Worm (Caenorhabditis elegans) whole organism, L2 larva: Measurements from ENCODE around the gene mksr-1.

Experiments
- C34F6.9 ChIP-seq: fragments of 150-350 bp; optimal IDR thresholded peaks from 2 replicates; lab custom pipeline; 2014; ENCODE audit warnings: missing biosample characterization, missing genetic modification characterization
- ceh-16 ChIP-seq: fragments of 150-350 bp; optimal IDR thresholded peaks from 2 replicates; lab custom pipeline; 2014; ENCODE audit warnings: missing biosample characterization, missing genetic modification characterization
- dmd-4 ChIP-seq: sonication (generic microtip); optimal IDR thresholded peaks from 2 replicates; lab custom pipeline; 2017; ENCODE audit warnings: missing biosample characterization, missing genetic modification characterization
- egl-27 ChIP-seq: sonication (generic microtip); optimal IDR thresholded peaks from 3 replicates; lab custom pipeline; 2017; ENCODE audit warnings: missing biosample characterization, missing genetic modification reagents, missing genetic modification characterization
- fos-1 ChIP-seq: fragments of 150-350 bp; optimal IDR thresholded peaks from 2 replicates; lab custom pipeline; 2014; ENCODE audit warnings: missing biosample characterization, missing genetic modification characterization
- lin-39 ChIP-seq: fragments of 150-350 bp; optimal IDR thresholded peaks from 2 replicates; lab custom pipeline; 2014; ENCODE audit warnings: missing biosample characterization, missing genetic modification reagents, missing genetic modification characterization
- mab-5 ChIP-seq: fragments of 150-350 bp; optimal IDR thresholded peaks from 2 replicates; lab custom pipeline; 2014; ENCODE audit warnings: missing biosample characterization, missing genetic modification characterization
- mbf-1 ChIP-seq: sonication (generic microtip); optimal IDR thresholded peaks from 2 replicates; lab custom pipeline; 2017; ENCODE audit warnings: missing biosample characterization, missing genetic modification characterization
- nhr-10 ChIP-seq: sonication (generic microtip); optimal IDR thresholded peaks from 2 replicates; lab custom pipeline; 2017; ENCODE audit warnings: missing biosample characterization, missing genetic modification characterization
- nhr-11 ChIP-seq: fragments of 150-350 bp; optimal IDR thresholded peaks from 2 replicates; lab custom pipeline; 2014; ENCODE audit warnings: missing biosample characterization, missing genetic modification characterization
- nhr-129 ChIP-seq: fragments of 150-350 bp; optimal IDR thresholded peaks from 2 replicates; lab custom pipeline; 2014; ENCODE audit warnings: missing biosample characterization, missing genetic modification characterization
- nhr-237 ChIP-seq: fragments of 150-350 bp; optimal IDR thresholded peaks from 2 replicates; lab custom pipeline; 2014; ENCODE audit warnings: missing biosample characterization, missing genetic modification characterization
- peb-1 ChIP-seq: fragments of 150-350 bp; optimal IDR thresholded peaks from 2 replicates; lab custom pipeline; 2014; ENCODE audit warnings: missing biosample characterization, missing genetic modification characterization
- sma-3 ChIP-seq: sonication (generic microtip); optimal IDR thresholded peaks from 2 replicates; lab custom pipeline; 2016; ENCODE audit warnings: missing genetic modification reagents, missing genetic modification characterization, missing compliant biosample characterization
- snpc-4 ChIP-seq: fragments of 150-350 bp; optimal IDR thresholded peaks from 2 replicates; lab custom pipeline; 2014; ENCODE audit warnings: missing biosample characterization, missing genetic modification characterization
- unc-39 ChIP-seq: fragments of 150-350 bp; optimal IDR thresholded peaks from 2 replicates; lab custom pipeline; 2014; ENCODE audit warnings: missing biosample characterization, missing genetic modification characterization
- unc-55 ChIP-seq: fragments of 150-350 bp; sonication (generic microtip); optimal IDR thresholded peaks from 3 replicates; lab custom pipeline; 2014; ENCODE audit warnings: missing biosample characterization, missing genetic modification reagents, missing genetic modification characterization
- zag-1 ChIP-seq: fragments of 150-350 bp; optimal IDR thresholded peaks from 2 replicates; lab custom pipeline; 2014; ENCODE audit warnings: missing biosample characterization, missing genetic modification characterization

Gene mksr-1

ce11 chrX:1017456-1017855, 51.5 kb downstream of the mksr-1 start, which contains the start of the genes F55A4.13 and nlf-1:
TSS of gene F55A4.13 (minus strand) at chrX:1017556.
TSS of gene nlf-1 (minus strand) at chrX:1017567.
- no peak for TF ChIP-seq snpc-4 (tag; lab: Kevin White, UChicago)
- no peak for TF ChIP-seq dmd-4 (tag; lab: Kevin White, UChicago)
- TF ChIP-seq C34F6.9: no peak
- no peak for TF ChIP-seq zag-1
- no peak for TF ChIP-seq nhr-237 (tag; lab: Kevin White, UChicago)
- no peak for TF ChIP-seq nhr-11
- TF ChIP-seq mab-5 (tag; lab: Kevin White, UChicago): no peak
- no peak for TF ChIP-seq egl-27
- TF ChIP-seq sma-3 (GFP tag; lab: Kevin White, UChicago): no peak
- no peak for TF ChIP-seq unc-39 (tag; lab: Kevin White, UChicago)
- TF ChIP-seq peb-1: no peak
- no peak for TF ChIP-seq nhr-129
- TF ChIP-seq mbf-1: no peak
- TF ChIP-seq ceh-16 (tag; lab: Kevin White, UChicago): no peak
- TF ChIP-seq nhr-10: no peak
- TF ChIP-seq fos-1 (tag; lab: Kevin White, UChicago): no peak
- TF ChIP-seq unc-55 (GFP tag; lab: Kevin White, UChicago): no peak
- no peak for TF ChIP-seq lin-39 (tag; lab: Kevin White, UChicago)
